Fruit fly (Drosophila melanogaster): ENCODE data around the gene CG33099.
A peak's percentile ranks its signal among the peaks of the same experiment; 100 is the strongest.

Gene CG33099

dm6 chr3R:22491088-22491879 is 39.1 kb downstream of the CG33099 start, which contains the start of the genes CCT1 and tHMG1 (continued):
- no peak for TF ChIP-seq fd3F (GFP tag; optimal IDR thresholded peaks at IDR 0.05)
- peak; percentile 95 for TF ChIP-seq unc-4 (GFP tag; IDR thresholded peaks at IDR 0.05; ENCODE audit: partially characterized antibody)
- peak; percentile 3 for TF ChIP-seq CG9437 (GFP tag; optimal IDR thresholded peaks at IDR 0.05)
- peak; percentile 91 for TF ChIP-seq CG2116 (GFP tag; optimal IDR thresholded peaks at IDR 0.05)
- TF ChIP-seq CG2712 (tag; optimal IDR thresholded peaks at IDR 0.05), result peak; percentile 57
- peak; percentile 95 for TF ChIP-seq hbn (GFP tag; IDR thresholded peaks at IDR 0.05; ENCODE audit: partially characterized antibody)
- peak; percentile 96 for TF ChIP-seq CG16813 (GFP tag; IDR thresholded peaks at IDR 0.05; ENCODE audit: partially characterized antibody)
- peak; percentile 32 for TF ChIP-seq CG18262 (tag; optimal IDR thresholded peaks at IDR 0.05)
- peak; percentile 95 for TF ChIP-seq CG14860 (GFP tag; IDR thresholded peaks at IDR 0.05; ENCODE audit: partially characterized antibody)
- peak; percentile 89 for TF ChIP-seq BEAF-32 (GFP tag; optimal IDR thresholded peaks at IDR 0.05)
- no peak for TF ChIP-seq CG11398 (GFP tag; optimal IDR thresholded peaks at IDR 0.05)
- TF ChIP-seq gcm2 (GFP tag; optimal IDR thresholded peaks at IDR 0.05), result no peak
- TF ChIP-seq Hsf (GFP tag; optimal IDR thresholded peaks at IDR 0.05), result peak; percentile 11
- peak; percentile 52; the same call in 1 of the 2 replicates for TF ChIP-seq MBD-R2 (GFP tag; IDR thresholded peaks at IDR 0.05)
- peak; percentile 32; the same call in 1 of the 3 replicates for TF ChIP-seq zfh1 (GFP tag; IDR thresholded peaks at IDR 0.05)
- TF ChIP-seq CG13775 (GFP tag; optimal IDR thresholded peaks at IDR 0.05), result peak; percentile 28
- TF ChIP-seq CG17328 (GFP tag; IDR thresholded peaks at IDR 0.05), result no peak
- TF ChIP-seq lbe (GFP tag; optimal IDR thresholded peaks at IDR 0.05), result peak; percentile 23
- TF ChIP-seq CG3163 (GFP tag; optimal IDR thresholded peaks at IDR 0.05), result no peak
- peak; percentile 82 for TF ChIP-seq ato (GFP tag; IDR thresholded peaks at IDR 0.05; ENCODE audit: partially characterized antibody)
- TF ChIP-seq CG12659 (GFP tag; optimal IDR thresholded peaks at IDR 0.05), result peak; percentile 35
- peak; percentile 13 for TF ChIP-seq CG13424 (tag; optimal IDR thresholded peaks at IDR 0.05)
- peak; percentile 35 for TF ChIP-seq CG15601 (tag; optimal IDR thresholded peaks at IDR 0.05)
- TF ChIP-seq Bgb (GFP tag; IDR thresholded peaks at IDR 0.05; ENCODE audit: partially characterized antibody), result peak; percentile 93
- peak; percentile 69 for TF ChIP-seq YL-1 (GFP tag; optimal IDR thresholded peaks at IDR 0.05)
- TF ChIP-seq pum (GFP tag; optimal IDR thresholded peaks at IDR 0.05), result no peak

- TF ChIP-seq run (tag; optimal IDR thresholded peaks at IDR 0.05), result no peak
- peak; percentile 12 to 13 for TF ChIP-seq Trl (optimal IDR thresholded peaks at IDR 0.05)
- no peak for TF ChIP-seq Trl (GFP tag; optimal IDR thresholded peaks at IDR 0.05)
Measured at dm6 chr3R:22488855-22489254, 41.5 kb downstream of the CG33099 start, which contains the start of gene CG5376. Gene CG5376, minus strand, starts transcription at chr3R:22488955.

dm6 chr3R:22487037-22487492 is 43.3 kb downstream of the CG33099 start, which contains the start of gene Pfdn5:
Gene Pfdn5, plus strand, starts transcription at chr3R:22487039.
- TF ChIP-seq sna (GFP tag; IDR thresholded peaks at IDR 0.05; ENCODE audit: partially characterized antibody), result peak; percentile 81
- TF ChIP-seq yki (optimal IDR thresholded peaks at IDR 0.05), result no peak
- TF ChIP-seq cato (GFP tag; optimal IDR thresholded peaks at IDR 0.05; ENCODE audit: borderline replicate concordance), result no peak
- TF ChIP-seq CG4707 (GFP tag; optimal IDR thresholded peaks at IDR 0.05), result no peak
- TF ChIP-seq Ravus (GFP tag; IDR thresholded peaks at IDR 0.05), result no peak
- TF ChIP-seq HmgZ (tag; optimal IDR thresholded peaks at IDR 0.05), result peak; percentile 73
- TF ChIP-seq CG4820 (GFP tag; optimal IDR thresholded peaks at IDR 0.05), result no peak
- TF ChIP-seq phol (tag; optimal IDR thresholded peaks at IDR 0.05), result peak; percentile 53
- no peak for TF ChIP-seq Sox100B (GFP tag; optimal IDR thresholded peaks at IDR 0.05)
- peak; percentile 48 for TF ChIP-seq CG3995 (GFP tag; optimal IDR thresholded peaks at IDR 0.05)
- TF ChIP-seq ap (GFP tag; IDR thresholded peaks at IDR 0.05), result no peak
- peak; percentile 98 for TF ChIP-seq MESR4 (GFP tag; optimal IDR thresholded peaks at IDR 0.05)
- no peak for TF ChIP-seq CG10565 (GFP tag; optimal IDR thresholded peaks at IDR 0.05)
- no peak for TF ChIP-seq danr (GFP tag; IDR thresholded peaks at IDR 0.05)
- peak; percentile 32 for TF ChIP-seq Elba2 (GFP tag; optimal IDR thresholded peaks at IDR 0.05)
- no peak for TF ChIP-seq sim (GFP tag; IDR thresholded peaks at IDR 0.05)
- TF ChIP-seq CG2202 (tag; optimal IDR thresholded peaks at IDR 0.05), result no peak
- no peak for TF ChIP-seq CG11093 (GFP tag; IDR thresholded peaks at IDR 0.05)
- TF ChIP-seq emc (GFP tag; optimal IDR thresholded peaks at IDR 0.05), result no peak

Measured in whole organism, embryonic.